Worm (Caenorhabditis elegans): Measurements from ENCODE around the gene fox-1.

DNA sequence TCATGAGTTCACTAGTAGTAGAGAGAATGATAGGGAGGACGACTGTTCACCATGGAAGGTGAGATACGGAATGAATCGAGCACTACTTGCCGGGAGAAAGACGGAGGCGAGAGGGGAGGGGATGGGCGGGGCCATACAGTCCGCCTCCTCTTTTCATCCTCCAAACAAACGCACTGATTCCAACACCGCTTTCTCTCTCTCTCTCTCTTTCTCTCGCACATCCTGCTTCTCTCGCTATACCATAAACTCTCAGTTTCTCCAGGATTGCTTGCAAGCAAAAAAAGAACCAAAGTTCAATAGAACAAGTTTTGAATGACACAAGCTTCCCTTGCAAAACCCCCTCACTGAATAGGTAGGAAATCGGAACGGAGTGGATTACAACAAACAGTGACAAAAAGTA lies 24.3 kb downstream of the fox-1 start:
- TF ChIP-seq dsc-1 (tag; optimal IDR thresholded peaks at IDR 0.05) = no peak
- no peak for TF ChIP-seq unc-130 (tag; optimal IDR thresholded peaks at IDR 0.05)
- no peak for TF ChIP-seq elt-2 (tag; optimal IDR thresholded peaks at IDR 0.05)
- no peak for TF ChIP-seq Y116A8C.19 (tag; optimal IDR thresholded peaks at IDR 0.05; ENCODE audit: borderline replicate concordance)
- TF ChIP-seq jun-1 (tag; optimal IDR thresholded peaks at IDR 0.05) = no peak
- no peak for TF ChIP-seq nhr-20 (tag; optimal IDR thresholded peaks at IDR 0.05)

All from whole organism, L1 larva.